Worm (Caenorhabditis elegans): ENCODE results near the gene nduv-3.

DNA sequence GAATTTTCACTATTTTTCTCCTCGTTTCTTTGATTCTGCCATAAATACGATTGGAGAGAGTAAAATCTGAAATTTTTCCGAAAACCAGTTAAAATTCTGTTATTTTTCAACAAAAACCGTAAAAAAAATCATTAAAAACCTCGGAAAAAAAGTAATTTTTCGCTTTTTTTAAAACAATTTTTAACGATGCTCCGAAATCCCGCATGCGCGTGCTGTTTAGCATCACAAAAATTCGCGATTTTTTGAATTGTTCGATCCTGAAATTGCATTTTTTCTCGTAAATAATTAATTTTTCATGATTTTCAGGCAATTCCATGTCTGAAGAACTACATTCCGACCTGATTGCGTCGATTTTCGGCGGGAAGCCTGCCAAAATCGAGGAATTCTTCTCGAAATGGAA lies 1.6 kb downstream of the nduv-3 start, which contains the start of gene ric-8:
- no peak for TF ChIP-seq hmg-11 (tag; optimal IDR thresholded peaks at IDR 0.05)
- no peak for TF ChIP-seq pha-4 (tag; optimal IDR thresholded peaks at IDR 0.05)
- TF ChIP-seq nhr-12 (tag; optimal IDR thresholded peaks at IDR 0.05): no peak

Measured in whole organism, L3 larva.